Worm (Caenorhabditis elegans) whole organism, L4 larva: Measurements from ENCODE around the gene C36C9.11.
"Not testable (repeated sequence)": the region's sequence is repeated elsewhere in the genome, so short reads cannot be mapped to it uniquely, and the experiment has no call there.

Source experiments
- F49E8.2 ChIP-seq: sonication (generic microtip); optimal IDR thresholded peaks from 2 replicates; lab custom pipeline; 2016; ENCODE audit warnings: missing compliant biosample characterization, mild to moderate bottlenecking, missing genetic modification characterization, borderline replicate concordance
- R02D3.7 ChIP-seq: fragments of 150-350 bp; sonication (generic microtip); optimal IDR thresholded peaks from 3 replicates; lab custom pipeline; 2014; ENCODE audit warnings: missing biosample characterization, missing genetic modification characterization
- Y5F2A.4 ChIP-seq: fragments of 200-800 bp; sonication (Bioruptor generic); optimal IDR thresholded peaks from 2 replicates; lab custom pipeline; 2018; ENCODE audit warnings: mild to moderate bottlenecking, missing genetic modification characterization, missing compliant biosample characterization
- Y75B8A.6 ChIP-seq: fragments of 200-800 bp; sonication (Bioruptor generic); IDR thresholded peaks from 2 replicates; pipeline ENCODE4 v1.3.6; 2022; ENCODE audit warnings: missing genetic modification reagents, missing genetic modification characterization, missing compliant biosample characterization
- ZK337.2 ChIP-seq: fragments of 200-800 bp; sonication (Bioruptor generic); IDR thresholded peaks from 2 replicates; pipeline ENCODE4 v1.3.6; 2022; ENCODE audit warnings: missing genetic modification reagents, missing genetic modification characterization, missing compliant biosample characterization
- ama-1 ChIP-seq: fragments of 150-350 bp; optimal IDR thresholded peaks from 2 replicates; lab custom pipeline; 2014; ENCODE audit warnings: inconsistent platforms, mixed read lengths
- attf-4 ChIP-seq: sonication (generic microtip); optimal IDR thresholded peaks from 3 replicates; lab custom pipeline; 2017; ENCODE audit warnings: missing biosample characterization, missing genetic modification characterization
- ceh-44 ChIP-seq: fragments of 200-800 bp; sonication (Bioruptor generic); IDR thresholded peaks from 2 replicates; pipeline ENCODE4 v1.3.6; 2022; ENCODE audit warnings: missing genetic modification reagents, missing genetic modification characterization, missing compliant biosample characterization
- cey-2 ChIP-seq: sonication (generic microtip); optimal IDR thresholded peaks from 3 replicates; lab custom pipeline; 2017; ENCODE audit warnings: missing genetic modification characterization, mild to moderate bottlenecking, missing compliant biosample characterization, antibody characterized with exemption, borderline replicate concordance; ENCODE audit not compliant: insufficient read depth
- daf-16 ChIP-seq, 3 experiments: sonication (generic microtip); optimal IDR thresholded peaks; 2 replicates each; lab custom pipeline; 2016 to 2017; ENCODE audit warnings: missing genetic modification characterization in 3 of 3, missing genetic modification reagents in 3 of 3, mild to moderate bottlenecking in 2 of 3, missing compliant biosample characterization in 2 of 3, missing biosample characterization in 1 of 3, moderate library complexity in 1 of 3
- daf-19 ChIP-seq: fragments of 200-800 bp; sonication (Bioruptor generic); conservative IDR thresholded peaks from 2 replicates; pipeline ENCODE4 v1.3.6; 2022; ENCODE audit warnings: missing genetic modification characterization, missing compliant biosample characterization
- dmd-6 ChIP-seq: fragments of 200-800 bp; sonication (Bioruptor generic); IDR thresholded peaks from 2 replicates; pipeline ENCODE4 v1.3.6; 2022; ENCODE audit warnings: missing genetic modification reagents, missing genetic modification characterization, missing compliant biosample characterization
- dmd-8 ChIP-seq: fragments of 200-800 bp; sonication (Bioruptor generic); IDR thresholded peaks from 2 replicates; pipeline ENCODE4 v1.3.6; 2022; ENCODE audit warnings: missing genetic modification characterization, missing compliant biosample characterization
- dpl-1 ChIP-seq: fragments of 150-350 bp; optimal IDR thresholded peaks from 2 replicates; lab custom pipeline; 2014; ENCODE audit warnings: missing biosample characterization, missing genetic modification reagents, missing genetic modification characterization
- duxl-1 ChIP-seq: sonication (generic microtip); optimal IDR thresholded peaks from 2 replicates; lab custom pipeline; 2016; ENCODE audit warnings: mild to moderate bottlenecking, missing genetic modification characterization, moderate library complexity, missing compliant biosample characterization; ENCODE audit not compliant: poor library complexity
- egl-43 ChIP-seq: fragments of 200-800 bp; sonication (Bioruptor generic); IDR thresholded peaks from 2 replicates; pipeline ENCODE4 v1.3.6; 2022; ENCODE audit warnings: missing genetic modification reagents, missing genetic modification characterization, missing compliant biosample characterization
- fos-1 ChIP-seq: fragments of 150-350 bp; optimal IDR thresholded peaks from 2 replicates; lab custom pipeline; 2014; ENCODE audit warnings: missing biosample characterization, missing genetic modification characterization
- gei-8 ChIP-seq: fragments of 200-800 bp; sonication (Bioruptor generic); optimal IDR thresholded peaks from 2 replicates; lab custom pipeline; 2018; ENCODE audit warnings: mild to moderate bottlenecking, missing genetic modification characterization, missing compliant biosample characterization
- lim-7 ChIP-seq: fragments of 200-800 bp; sonication (Bioruptor generic); IDR thresholded peaks from 2 replicates; pipeline ENCODE4 v1.3.6; 2022; ENCODE audit warnings: missing genetic modification characterization, missing compliant biosample characterization
- lin-13 ChIP-seq: fragments of 150-350 bp; optimal IDR thresholded peaks from 2 replicates; lab custom pipeline; 2014; ENCODE audit warnings: missing biosample characterization, missing genetic modification reagents, missing genetic modification characterization
- mdl-1 ChIP-seq, 2 experiments: fragments of 150-350 bp in 1 of 2; sonication (generic microtip) in 1 of 2; optimal IDR thresholded peaks; 2 replicates each; lab custom pipeline; 2014 to 2017; ENCODE audit warnings: missing biosample characterization in 2 of 2, missing genetic modification characterization in 2 of 2
- mes-2 ChIP-seq: sonication (generic microtip); optimal IDR thresholded peaks from 2 replicates; lab custom pipeline; 2016; ENCODE audit warnings: missing genotype, mild to moderate bottlenecking, missing genetic modification characterization, missing compliant biosample characterization; ENCODE audit not compliant: poor library complexity, severe bottlenecking
- nhr-10 ChIP-seq: fragments of 150-350 bp; optimal IDR thresholded peaks from 2 replicates; lab custom pipeline; 2014; ENCODE audit warnings: missing biosample characterization, missing genetic modification characterization
- nhr-102 ChIP-seq: sonication (generic microtip); optimal IDR thresholded peaks from 2 replicates; lab custom pipeline; 2016; ENCODE audit warnings: mild to moderate bottlenecking, missing genetic modification characterization, moderate library complexity, missing compliant biosample characterization
- nhr-11 ChIP-seq: fragments of 150-350 bp; optimal IDR thresholded peaks from 2 replicates; lab custom pipeline; 2014; ENCODE audit warnings: missing biosample characterization, missing genetic modification characterization
- nhr-111 ChIP-seq: fragments of 200-800 bp; sonication (Bioruptor generic); optimal IDR thresholded peaks from 2 replicates; lab custom pipeline; 2018; ENCODE audit warnings: mild to moderate bottlenecking, missing genetic modification characterization, missing compliant biosample characterization
- nhr-237 ChIP-seq: sonication (generic microtip); optimal IDR thresholded peaks from 2 replicates; lab custom pipeline; 2017; ENCODE audit warnings: missing biosample characterization, missing genetic modification characterization
- nhr-48 ChIP-seq: sonication (generic microtip); optimal IDR thresholded peaks from 2 replicates; lab custom pipeline; 2016; ENCODE audit warnings: mild to moderate bottlenecking, missing genetic modification characterization, missing compliant biosample characterization
- nhr-6 ChIP-seq: fragments of 150-350 bp; optimal IDR thresholded peaks from 2 replicates; lab custom pipeline; 2014; ENCODE audit warnings: missing biosample characterization, missing genetic modification characterization
- pha-4 ChIP-seq, 2 experiments: fragments of 150-350 bp in 1 of 2; fragments of 200-800 bp in 1 of 2; sonication (Bioruptor generic) in 1 of 2; IDR thresholded peaks in 1 of 2; optimal IDR thresholded peaks in 1 of 2; 2 replicates each; pipeline versions ENCODE4 v1.3.6 to Lab custom; 2014 to 2022; ENCODE audit warnings: missing genetic modification characterization in 2 of 2, missing genetic modification reagents in 2 of 2, missing biosample characterization in 1 of 2, missing compliant biosample characterization in 1 of 2
- rbr-2 ChIP-seq: sonication (generic microtip); optimal IDR thresholded peaks from 2 replicates; lab custom pipeline; 2016; ENCODE audit warnings: missing genotype, missing genetic modification characterization, missing compliant biosample characterization
- set-16 ChIP-seq: fragments of 200-800 bp; sonication (Bioruptor generic); IDR thresholded peaks from 2 replicates; pipeline ENCODE4 v1.3.6; 2022; ENCODE audit warnings: missing genetic modification reagents, missing genetic modification characterization, missing compliant biosample characterization
- skn-1 ChIP-seq: fragments of 150-350 bp; optimal IDR thresholded peaks from 2 replicates; lab custom pipeline; 2014; ENCODE audit warnings: missing biosample characterization, missing genetic modification characterization
- unc-39 ChIP-seq: sonication (generic microtip); optimal IDR thresholded peaks from 2 replicates; lab custom pipeline; 2017; ENCODE audit warnings: missing biosample characterization, missing genetic modification characterization
- unc-62 ChIP-seq, 3 experiments: fragments of 150-350 bp in 1 of 3; sonication (generic microtip); optimal IDR thresholded peaks in 2 of 3; peaks in 1 of 3; 1 replicate in 1 of 3; 2 replicates in 2 of 3; lab custom pipeline; 2014 to 2017; ENCODE audit warnings: missing biosample characterization in 3 of 3, missing genetic modification characterization in 3 of 3, missing genetic modification reagents in 3 of 3, missing genotype in 1 of 3

Gene C36C9.11

DNA sequence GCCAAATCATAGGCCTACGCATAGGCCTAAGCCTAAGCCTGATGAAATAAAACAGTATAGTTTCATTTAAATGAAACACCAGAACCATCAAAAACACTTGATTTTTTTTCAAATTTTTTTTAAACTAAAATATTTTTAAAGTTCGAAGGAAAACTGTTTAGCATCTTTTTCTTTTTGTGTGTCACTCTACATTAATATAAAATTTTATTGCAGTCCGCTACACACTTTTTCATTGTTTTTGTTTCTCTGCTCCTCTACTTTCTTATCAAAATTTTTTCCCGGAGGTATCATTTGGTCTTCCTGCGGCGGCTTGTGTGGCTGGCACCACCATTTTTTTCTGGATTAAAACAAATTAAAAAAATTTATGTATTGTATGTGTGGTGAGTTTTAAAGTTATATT lies at the start of gene C36C9.11:
Gene C36C9.11, plus strand, starts transcription at position 301 of the 400 bp plus-strand sequence.
- TF ChIP-seq attf-4; ZK337.2 (GFP tag; lab: Robert Waterston, UW); nhr-11 (tag; lab: Kevin White, UChicago): not testable (repeated sequence)
- TF ChIP-seq, all 104 proteins: peak for 0; not testable (repeated sequence) for 104

DNA sequence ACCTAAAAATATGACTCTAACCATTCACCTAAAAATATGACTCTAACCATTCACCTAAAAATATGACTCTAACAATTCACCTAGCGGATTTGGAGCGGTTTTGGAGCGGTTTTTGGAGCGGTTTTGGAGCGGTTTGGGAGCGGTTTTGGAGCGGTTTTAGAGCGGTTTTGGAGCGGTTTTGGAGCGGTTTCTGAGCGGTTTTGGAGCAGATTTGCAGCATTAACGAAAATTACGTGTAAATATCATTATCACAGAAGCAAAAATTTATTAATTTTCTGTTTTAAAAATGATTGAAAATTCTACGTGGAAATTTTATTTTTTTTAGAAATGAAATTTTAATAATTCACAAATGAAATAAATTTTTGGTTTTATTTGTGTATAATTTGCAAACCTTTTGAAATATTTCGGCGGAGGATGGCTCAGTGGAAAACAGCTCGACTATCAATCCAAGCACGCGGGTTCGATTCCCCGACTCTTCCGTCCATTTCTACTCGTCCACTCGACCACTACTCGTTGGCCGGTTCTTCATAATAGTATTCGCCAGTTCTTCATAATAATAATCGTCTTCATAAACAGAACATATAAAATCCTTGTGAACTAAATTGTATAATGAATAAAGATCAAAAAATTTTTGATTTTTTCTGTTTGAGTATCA lies 43.6 kb upstream of the C36C9.11 start:
- TF ChIP-seq skn-1 (no peak), nhr-111 (no peak), lin-13 (peak; percentile 1), duxl-1 (no peak), daf-16 (GFP tag; optimal IDR thresholded peaks at IDR 0.05; lab: Kevin White, UChicago) (no peak), daf-16 (tag; optimal IDR thresholded peaks at IDR 0.05; lab: Kevin White, UChicago) (peak; percentile 14), unc-62 (GFP tag; optimal IDR thresholded peaks at IDR 0.05 in 1 of 2; lab: Kevin White, UChicago) (peak in 1 of 2 experiments; percentile 98), unc-62 (tag; optimal IDR thresholded peaks at IDR 0.05; lab: Kevin White, UChicago) (no peak), mes-2 (tag; lab: Kevin White, UChicago) (no peak), cey-2 (tag; lab: Kevin White, UChicago) (no peak), unc-39 (tag; lab: Kevin White, UChicago) (no peak), nhr-6 (tag; lab: Kevin White, UChicago) (no peak), pha-4 (GFP tag; IDR thresholded peaks at IDR 0.05; lab: Robert Waterston, UW) (no peak), pha-4 (tag; optimal IDR thresholded peaks at IDR 0.05; lab: Kevin White, UChicago) (no peak), fos-1 (tag; lab: Kevin White, UChicago) (no peak), nhr-102 (tag; lab: Kevin White, UChicago) (no peak), dpl-1 (GFP tag; lab: Kevin White, UChicago) (no peak), F49E8.2 (tag; lab: Kevin White, UChicago) (peak; percentile 12), rbr-2 (tag; lab: Kevin White, UChicago) (no peak), nhr-48 (tag; lab: Kevin White, UChicago) (no peak), daf-19 (GFP tag; lab: Robert Waterston, UW) (no peak), nhr-237 (tag; lab: Kevin White, UChicago) (no peak), ceh-44 (GFP tag; lab: Robert Waterston, UW) (no peak)

DNA sequence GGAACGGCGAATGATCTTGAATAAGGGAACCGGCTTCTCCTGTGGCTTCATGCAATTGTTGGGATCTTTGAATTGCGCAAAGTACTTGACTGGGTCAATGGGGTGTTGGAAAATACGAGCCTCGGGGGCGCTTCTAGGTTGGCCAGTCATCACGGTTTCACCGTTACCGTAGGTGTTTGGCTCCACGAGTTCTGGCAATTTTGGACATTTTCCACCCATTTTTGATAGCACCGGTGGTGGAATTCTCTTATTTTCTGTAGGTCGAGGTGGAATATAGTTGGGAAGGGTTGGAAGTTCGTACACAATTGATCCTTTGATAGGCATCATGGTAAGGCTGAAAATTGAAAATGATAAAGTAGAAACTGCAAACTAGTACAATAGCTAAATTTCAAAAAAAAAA lies 35.5 kb upstream of the C36C9.11 start, which contains the start of gene ZK380.4:
Gene ZK380.4, minus strand, starts transcription at position 327 of the 400 bp plus-strand sequence.
- TF ChIP-seq unc-62 (GFP tag; optimal IDR thresholded peaks at IDR 0.05 in 1 of 2; lab: Kevin White, UChicago): peak in 1 of 2 experiments; percentile 92
- TF ChIP-seq unc-62 (tag; optimal IDR thresholded peaks at IDR 0.05; lab: Kevin White, UChicago): no peak
- no peak for TF ChIP-seq rbr-2 (tag; lab: Kevin White, UChicago)

DNA sequence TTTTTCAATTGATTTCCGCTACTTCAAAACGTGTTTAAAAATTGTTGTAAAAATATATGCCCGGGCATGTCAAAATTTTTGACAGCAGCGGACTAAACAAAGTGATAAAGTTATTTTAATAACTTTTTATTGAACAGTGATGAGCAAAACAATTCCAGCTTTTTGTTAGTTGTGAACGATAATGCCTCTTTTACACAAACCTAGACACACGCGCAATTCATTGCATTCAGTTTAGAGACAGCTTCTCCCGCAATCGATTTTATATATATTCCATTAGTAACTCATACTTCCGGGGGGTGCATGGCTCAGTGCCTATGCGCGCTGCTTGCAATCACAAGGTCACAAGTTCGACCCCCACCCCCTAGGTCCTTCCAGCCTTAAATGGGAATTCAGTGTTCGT lies 33.0 kb upstream of the C36C9.11 start, which contains the start of gene ZK380.6:
Gene ZK380.6, plus strand, starts transcription at position 301 of the 400 bp plus-strand sequence.
- TF ChIP-seq ama-1 (lab: Kevin White, UChicago) (no peak), nhr-111 (no peak), dmd-6 (no peak), nhr-10 (tag; lab: Kevin White, UChicago) (no peak), dmd-8 (GFP tag; lab: Robert Waterston, UW) (no peak), fos-1 (tag; lab: Kevin White, UChicago) (no peak), rbr-2 (tag; lab: Kevin White, UChicago) (no peak), Y75B8A.6 (GFP tag; lab: Robert Waterston, UW) (no peak), R02D3.7 (tag; lab: Kevin White, UChicago) (no peak), set-16 (GFP tag; lab: Robert Waterston, UW) (no peak), nhr-102 (tag; lab: Kevin White, UChicago) (no peak), gei-8 (no peak), lim-7 (no peak), egl-43 (GFP tag; lab: Robert Waterston, UW) (no peak), Y5F2A.4 (GFP tag; lab: Kevin White, UChicago) (no peak), mdl-1 (tag; optimal IDR thresholded peaks at IDR 0.05; lab: Kevin White, UChicago) (no peak)
